Fruit fly (Drosophila melanogaster): ENCODE data around the gene Fadd.
A peak's percentile ranks its signal among the peaks of the same experiment; 100 is the strongest.

The Fadd gene

DNA sequence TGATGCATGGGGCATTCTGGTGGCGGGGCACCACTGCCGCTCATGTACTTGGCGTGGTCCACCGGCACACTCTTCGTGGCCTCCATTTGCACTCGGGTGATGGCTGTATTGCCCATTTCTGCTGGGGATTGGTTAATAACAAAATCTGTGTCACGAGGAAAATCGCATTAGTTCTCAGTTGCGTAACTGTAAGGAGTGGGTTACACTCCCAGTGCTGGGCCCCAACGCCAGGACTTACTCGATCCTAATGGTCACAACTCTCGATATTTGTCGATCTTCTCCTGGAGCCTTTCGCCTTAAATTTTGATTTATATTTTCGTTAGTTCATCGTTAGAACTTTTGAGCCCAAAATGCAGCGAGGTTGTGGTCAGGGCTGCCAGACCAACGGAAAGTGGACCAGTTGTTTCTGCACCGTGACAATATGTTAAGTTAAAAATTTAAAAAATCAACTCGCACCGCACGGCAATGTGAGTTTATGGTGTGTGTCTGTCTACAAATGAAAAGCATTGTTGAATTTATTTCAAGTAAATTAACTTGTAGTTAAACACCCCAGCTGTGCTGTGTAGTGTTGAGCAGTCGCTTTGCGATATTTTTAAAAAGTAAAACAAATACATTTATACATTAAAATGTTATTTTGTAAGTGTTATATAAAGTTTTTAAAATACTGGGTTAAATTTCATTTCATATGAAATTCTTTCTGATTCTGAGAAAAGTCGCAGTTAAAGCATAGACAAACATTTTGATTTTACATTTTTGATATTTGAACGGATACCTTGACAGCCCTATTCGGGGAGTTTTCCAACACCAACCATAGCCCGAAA lies 7.1 kb upstream of the Fadd start, which contains the start of the genes Cchl and ND-42 (continued):
- no peak for TF ChIP-seq Trl (optimal IDR thresholded peaks at IDR 0.05)
- peak; percentile 79 for TF ChIP-seq Trl (GFP tag; optimal IDR thresholded peaks at IDR 0.05)
- peak; percentile 73 for TF ChIP-seq CG32532 (GFP tag; IDR thresholded peaks at IDR 0.05)
- peak; percentile 50 for TF ChIP-seq CG12219 (GFP tag; optimal IDR thresholded peaks at IDR 0.05)
- TF ChIP-seq CG17829 (tag; optimal IDR thresholded peaks at IDR 0.05) = peak; percentile 76
- TF ChIP-seq CG1233 (GFP tag; optimal IDR thresholded peaks at IDR 0.05) = peak; percentile 74
- peak; percentile 76 for TF ChIP-seq slbo (GFP tag; IDR thresholded peaks at IDR 0.05)
- TF ChIP-seq abd-A (tag; optimal IDR thresholded peaks at IDR 0.05) = no peak
- peak; percentile 9 for TF ChIP-seq en (GFP tag; optimal IDR thresholded peaks at IDR 0.05)
- TF ChIP-seq Oaz (GFP tag; IDR thresholded peaks at IDR 0.05) = no peak
- no peak for TF ChIP-seq cad (GFP tag; optimal IDR thresholded peaks at IDR 0.05)
- peak; percentile 30; the same call in 2 of the 3 replicates for TF ChIP-seq CG14050 (GFP tag; IDR thresholded peaks at IDR 0.05)
- TF ChIP-seq CG4617 (GFP tag; optimal IDR thresholded peaks at IDR 0.05; ENCODE audit: borderline replicate concordance) = peak; percentile 59
- TF ChIP-seq Dref (GFP tag; IDR thresholded peaks at IDR 0.05) = no peak
- TF ChIP-seq Nf-YC (tag; optimal IDR thresholded peaks at IDR 0.05) = peak; percentile 82
- peak; percentile 14 for TF ChIP-seq CG17802 (tag; optimal IDR thresholded peaks at IDR 0.05)
- TF ChIP-seq Sry-δ (GFP tag; optimal IDR thresholded peaks at IDR 0.05) = peak; percentile 53
- TF ChIP-seq Six4 (GFP tag; optimal IDR thresholded peaks at IDR 0.05) = peak; percentile 73
- TF ChIP-seq CG18262 (tag; optimal IDR thresholded peaks at IDR 0.05) = peak; percentile 75
- no peak; the same call in none of the 2 replicates for TF ChIP-seq ap (GFP tag; IDR thresholded peaks at IDR 0.05)
- TF ChIP-seq CG6683 (GFP tag; optimal IDR thresholded peaks at IDR 0.05) = peak; percentile 48
- TF ChIP-seq Tbp (GFP tag; optimal IDR thresholded peaks at IDR 0.05) = no peak
- no peak for TF ChIP-seq fru (optimal IDR thresholded peaks at IDR 0.05)
- no peak for TF ChIP-seq CG10565 (GFP tag; optimal IDR thresholded peaks at IDR 0.05)
- TF ChIP-seq Atf6 (GFP tag; IDR thresholded peaks at IDR 0.05) = peak; percentile 80; the same call in 1 of the 2 replicates
- TF ChIP-seq CG13287 (GFP tag; IDR thresholded peaks at IDR 0.05; ENCODE audit: partially characterized antibody) = peak; percentile 70
- no peak for TF ChIP-seq hb (GFP tag; IDR thresholded peaks at IDR 0.05; ENCODE audit: partially characterized antibody)
- peak; percentile 72 for TF ChIP-seq Scr (GFP tag; IDR thresholded peaks at IDR 0.05; ENCODE audit: partially characterized antibody)
- peak; percentile 80 for TF ChIP-seq BEAF-32 (GFP tag; optimal IDR thresholded peaks at IDR 0.05)
- TF ChIP-seq Ets65A (GFP tag) = peak; percentile 97
- TF ChIP-seq PHDP (tag; optimal IDR thresholded peaks at IDR 0.05) = peak; percentile 83
- peak; percentile 75 for TF ChIP-seq HLH54F (GFP tag; optimal IDR thresholded peaks at IDR 0.05)
- peak; percentile 81 for TF ChIP-seq Dll (GFP tag; IDR thresholded peaks at IDR 0.05; ENCODE audit: partially characterized antibody)
- TF ChIP-seq ash1 (GFP tag; optimal IDR thresholded peaks at IDR 0.05) = no peak
- TF ChIP-seq Meics (GFP tag; optimal IDR thresholded peaks at IDR 0.05) = peak; percentile 83
- TF ChIP-seq CG3065 (GFP tag; optimal IDR thresholded peaks at IDR 0.05) = peak; percentile 80
- TF ChIP-seq knrl (GFP tag; IDR thresholded peaks at IDR 0.05; ENCODE audit: partially characterized antibody) = peak; percentile 70; the same call in 2 of the 3 replicates
- TF ChIP-seq Poxn (GFP tag; IDR thresholded peaks at IDR 0.05) = 0 out of 2 replicates have a peak, but pooled peaks have one; percentile 3
- peak; percentile 66 for TF ChIP-seq cato (GFP tag; optimal IDR thresholded peaks at IDR 0.05; ENCODE audit: borderline replicate concordance)
- TF ChIP-seq kni (GFP tag; optimal IDR thresholded peaks at IDR 0.05) = peak; percentile 88
- TF ChIP-seq CG5953 (GFP tag; IDR thresholded peaks at IDR 0.05) = no peak
- TF ChIP-seq gce (GFP tag; IDR thresholded peaks at IDR 0.05) = no peak
- TF ChIP-seq row (GFP tag; IDR thresholded peaks at IDR 0.05) = peak; percentile 92
- peak; percentile 83 for TF ChIP-seq grau (tag; optimal IDR thresholded peaks at IDR 0.05)
- peak; percentile 32; the same call in 1 of the 2 replicates for TF ChIP-seq Bgb (GFP tag; IDR thresholded peaks at IDR 0.05; ENCODE audit: partially characterized antibody)
- 0 out of 2 replicates have a peak, but pooled peaks have one; percentile 46 for TF ChIP-seq gsb (GFP tag; IDR thresholded peaks at IDR 0.05)
- peak; percentile 61 for TF ChIP-seq jumu (GFP tag; optimal IDR thresholded peaks at IDR 0.05)
- TF ChIP-seq CG15514 (GFP tag; optimal IDR thresholded peaks at IDR 0.05) = peak; percentile 68
- peak; percentile 64; the same call in 2 of the 3 replicates for TF ChIP-seq CG11695 (GFP tag; IDR thresholded peaks at IDR 0.05)

All from whole organism, embryonic.